Worm (Caenorhabditis elegans): Measurements from ENCODE around the gene gldc-1.
A peak's percentile ranks its signal among the peaks of the same experiment; 100 is the strongest.

The gldc-1 gene

DNA sequence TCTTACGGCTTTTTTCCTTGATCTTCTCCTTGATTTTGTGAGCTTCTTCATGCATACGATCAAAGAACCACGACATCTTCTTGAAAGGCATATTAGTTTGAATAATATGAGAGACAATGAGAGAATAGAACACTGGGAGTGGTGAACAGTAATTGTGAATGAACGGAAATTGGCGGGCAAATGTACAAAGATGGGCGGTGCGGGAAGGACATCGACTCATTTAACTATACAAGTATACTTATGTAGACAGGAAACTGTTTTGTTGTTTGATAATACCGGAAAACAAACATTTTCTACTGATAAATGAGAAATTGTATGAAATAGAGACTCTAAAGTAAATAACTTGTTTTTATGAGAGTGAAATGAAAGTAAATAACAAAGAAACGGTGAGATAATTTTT, 5.2 kb upstream of the gldc-1 start, which contains the start of gene R12C12.5:
R12C12.5 (minus strand) TSS at position 101 of the 400 bp plus-strand sequence.
- TF ChIP-seq elt-3 (tag; optimal IDR thresholded peaks at IDR 0.05): no peak
- TF ChIP-seq pha-4 (tag; optimal IDR thresholded peaks at IDR 0.05): peak; percentile 59

DNA sequence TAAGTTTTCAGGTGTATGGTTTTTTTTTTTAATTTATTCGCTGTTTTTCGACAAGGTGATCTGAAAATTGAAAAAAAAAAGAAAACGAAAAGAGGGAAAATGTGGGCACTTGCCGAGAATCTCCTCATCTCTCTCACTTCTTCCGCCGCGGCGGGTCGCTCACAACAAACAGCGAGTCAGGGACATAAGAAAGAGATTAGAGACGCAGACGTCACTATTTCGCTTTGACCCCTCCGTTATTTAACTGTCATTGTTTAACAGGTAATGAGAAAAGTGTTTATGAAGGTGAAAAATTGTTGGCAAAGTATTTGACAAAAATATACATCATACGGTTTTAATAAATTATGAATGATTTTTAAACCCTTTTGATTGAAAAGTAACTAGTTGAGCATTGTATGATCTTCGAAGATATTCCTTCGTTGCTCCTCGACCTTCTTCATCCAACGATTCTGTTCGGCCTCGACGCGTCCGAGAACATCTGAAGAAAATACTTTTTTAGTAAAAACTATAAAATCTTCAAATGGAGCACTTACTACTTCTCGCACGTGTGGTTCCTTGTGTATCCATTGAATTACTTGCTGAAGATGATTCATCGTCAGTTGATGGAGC, 4.1 kb upstream of the gldc-1 start:
- TF ChIP-seq ceh-16 (tag; optimal IDR thresholded peaks at IDR 0.05): no peak
- TF ChIP-seq zag-1 (tag; optimal IDR thresholded peaks at IDR 0.05): no peak
- no peak for TF ChIP-seq tbx-2 (tag; optimal IDR thresholded peaks at IDR 0.05)
- TF ChIP-seq elt-1 (tag; optimal IDR thresholded peaks at IDR 0.05): no peak
- TF ChIP-seq lin-15B (tag; optimal IDR thresholded peaks at IDR 0.05): no peak
- peak; percentile 36 for TF ChIP-seq hmg-11 (tag; optimal IDR thresholded peaks at IDR 0.05)
- peak; percentile 8 for TF ChIP-seq lin-39 (tag; optimal IDR thresholded peaks at IDR 0.05)
- peak; percentile 22 for TF ChIP-seq nhr-23 (tag; optimal IDR thresholded peaks at IDR 0.05)
- TF ChIP-seq pha-4 (tag; optimal IDR thresholded peaks at IDR 0.05): peak; percentile 49
- TF ChIP-seq nfya-1 (tag; optimal IDR thresholded peaks at IDR 0.05; ENCODE audit: insufficient read depth): peak; percentile 43
- peak; percentile 30 for TF ChIP-seq egl-5 (tag; optimal IDR thresholded peaks at IDR 0.05)
- no peak for TF ChIP-seq R02D3.7 (tag; optimal IDR thresholded peaks at IDR 0.05)
- TF ChIP-seq fkh-10 (GFP tag; optimal IDR thresholded peaks at IDR 0.05): no peak
- TF ChIP-seq elt-3 (tag; optimal IDR thresholded peaks at IDR 0.05): no peak
- TF ChIP-seq unc-62 (GFP tag; optimal IDR thresholded peaks at IDR 0.05): no peak
- TF ChIP-seq nhr-25 (tag; optimal IDR thresholded peaks at IDR 0.05): peak; percentile 41

DNA sequence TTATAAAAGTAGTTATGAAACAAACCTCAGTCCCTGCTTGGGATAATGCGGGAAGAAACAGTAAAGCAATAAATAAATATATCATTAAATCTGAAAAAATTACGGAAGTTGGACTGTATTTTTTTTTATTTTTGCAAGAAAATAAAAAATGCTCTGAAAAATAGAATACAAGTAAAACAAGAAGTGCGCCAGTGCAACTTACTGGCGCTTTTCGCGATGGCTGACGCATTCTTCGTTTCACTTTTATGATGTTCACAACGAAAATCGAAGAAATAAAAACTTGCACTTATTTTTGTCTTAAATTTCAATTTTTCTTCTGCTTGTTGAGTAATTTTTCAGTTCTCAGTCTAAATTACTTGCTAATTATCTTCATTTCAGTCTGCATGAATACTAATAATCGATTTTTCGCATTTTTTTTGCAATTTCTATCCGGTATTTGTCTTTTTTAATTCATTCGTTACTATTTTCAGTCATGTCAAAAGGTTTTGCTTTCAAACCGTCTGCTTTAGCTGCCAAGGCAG, 2.5 kb upstream of the gldc-1 start, which contains the start of the genes R12C12.6 and ran-5:
R12C12.6 (minus strand) TSS at position 229 of the 521 bp plus-strand sequence.
ran-5 (plus strand) TSS at position 471 of the 521 bp plus-strand sequence.
- peak; percentile 90 for TF ChIP-seq nhr-23 (tag; optimal IDR thresholded peaks at IDR 0.05)
- peak; percentile 59 for TF ChIP-seq elt-2 (tag; optimal IDR thresholded peaks at IDR 0.05)
- TF ChIP-seq ztf-4 (tag; optimal IDR thresholded peaks at IDR 0.05): no peak
- TF ChIP-seq zag-1 (tag; optimal IDR thresholded peaks at IDR 0.05): no peak
- peak; percentile 20 for TF ChIP-seq egl-5 (tag; optimal IDR thresholded peaks at IDR 0.05)
- TF ChIP-seq nhr-12 (tag; optimal IDR thresholded peaks at IDR 0.05): no peak
- TF ChIP-seq ceh-9 (tag; optimal IDR thresholded peaks at IDR 0.05): no peak
- TF ChIP-seq ZK546.5 (tag; optimal IDR thresholded peaks at IDR 0.05): peak; percentile 20
- peak; percentile 76 for TF ChIP-seq tbx-2 (tag; optimal IDR thresholded peaks at IDR 0.05)
- no peak for TF ChIP-seq pqm-1 (tag; optimal IDR thresholded peaks at IDR 0.05)
- peak; percentile 85 for TF ChIP-seq nhr-43 (tag; optimal IDR thresholded peaks at IDR 0.05; ENCODE audit: poor library complexity, severe bottlenecking)
- peak; percentile 62 for TF ChIP-seq ceh-28 (tag; optimal IDR thresholded peaks at IDR 0.05)
- TF ChIP-seq nfya-1 (tag; optimal IDR thresholded peaks at IDR 0.05; ENCODE audit: insufficient read depth): peak; percentile 76
- TF ChIP-seq nhr-77 (tag; optimal IDR thresholded peaks at IDR 0.05): no peak
- TF ChIP-seq ceh-16 (tag; optimal IDR thresholded peaks at IDR 0.05): no peak
- TF ChIP-seq nhr-67 (tag; optimal IDR thresholded peaks at IDR 0.05): no peak
- no peak for TF ChIP-seq mml-1 (tag; optimal IDR thresholded peaks at IDR 0.05)
- no peak for TF ChIP-seq egl-27 (tag; optimal IDR thresholded peaks at IDR 0.05)
- TF ChIP-seq eor-1 (tag; optimal IDR thresholded peaks at IDR 0.05): no peak
- peak; percentile 83 for TF ChIP-seq pha-4 (tag; optimal IDR thresholded peaks at IDR 0.05)
- no peak for TF ChIP-seq ama-1 (optimal IDR thresholded peaks at IDR 0.05)
- TF ChIP-seq unc-62 (GFP tag; optimal IDR thresholded peaks at IDR 0.05): no peak
- no peak for TF ChIP-seq nhr-76 (tag; optimal IDR thresholded peaks at IDR 0.05)
- TF ChIP-seq fkh-10 (GFP tag; optimal IDR thresholded peaks at IDR 0.05): peak; percentile 16
- peak; percentile 79 for TF ChIP-seq lsy-12 (tag; optimal IDR thresholded peaks at IDR 0.05)
- TF ChIP-seq hmg-11 (tag; optimal IDR thresholded peaks at IDR 0.05): peak; percentile 70
- TF ChIP-seq nhr-11 (tag; optimal IDR thresholded peaks at IDR 0.05): peak; percentile 35
- TF ChIP-seq mdl-1 (tag; optimal IDR thresholded peaks at IDR 0.05): no peak
- peak; percentile 52 for TF ChIP-seq jun-1 (tag; optimal IDR thresholded peaks at IDR 0.05)
- no peak for TF ChIP-seq ztf-11 (tag; optimal IDR thresholded peaks at IDR 0.05)
- peak; percentile 87 for TF ChIP-seq snpc-4 (tag; optimal IDR thresholded peaks at IDR 0.05)
- peak; percentile 18 for TF ChIP-seq lin-39 (tag; optimal IDR thresholded peaks at IDR 0.05)
- TF ChIP-seq nhr-237 (tag; optimal IDR thresholded peaks at IDR 0.05): no peak
- no peak for TF ChIP-seq ceh-82 (tag; optimal IDR thresholded peaks at IDR 0.05)
- peak; percentile 40 for TF ChIP-seq skn-1 (tag; optimal IDR thresholded peaks at IDR 0.05)
- TF ChIP-seq lin-15B (tag; optimal IDR thresholded peaks at IDR 0.05): peak; percentile 84
- TF ChIP-seq nhr-25 (tag; optimal IDR thresholded peaks at IDR 0.05): peak; percentile 74
- no peak for TF ChIP-seq fkh-2 (tag; optimal IDR thresholded peaks at IDR 0.05)
- TF ChIP-seq daf-12 (tag; optimal IDR thresholded peaks at IDR 0.05): no peak
- TF ChIP-seq aly-2 (tag; optimal IDR thresholded peaks at IDR 0.05): peak; percentile 1
- TF ChIP-seq elt-1 (tag; optimal IDR thresholded peaks at IDR 0.05): no peak
- TF ChIP-seq R02D3.7 (tag; optimal IDR thresholded peaks at IDR 0.05): peak; percentile 67
- TF ChIP-seq sea-2 (GFP tag; optimal IDR thresholded peaks at IDR 0.05): no peak

Measured in whole organism, L3 larva.